Worm (Caenorhabditis elegans) whole organism, midembryonic: Measurements from ENCODE around the gene srx-24.

Experiments
- T22C8.4 ChIP-seq: fragments of 200-800 bp; sonication (Bioruptor generic); IDR thresholded peaks from 2 replicates; pipeline ENCODE4 v1.3.6; 2022; ENCODE audit warnings: missing genetic modification characterization, missing compliant biosample characterization
- cog-1 ChIP-seq: sonication (generic microtip); optimal IDR thresholded peaks from 2 replicates; lab custom pipeline; 2016; ENCODE audit warnings: missing genetic modification characterization, missing compliant biosample characterization
- flt-1 ChIP-seq: fragments of 200-800 bp; sonication (Bioruptor generic); IDR thresholded peaks from 2 replicates; pipeline ENCODE4 v1.3.6; 2022; ENCODE audit warnings: missing genetic modification characterization, missing compliant biosample characterization
- klf-2 ChIP-seq: fragments of 200-800 bp; sonication (Bioruptor generic); conservative IDR thresholded peaks from 2 replicates; pipeline ENCODE4 v1.3.6; 2022; ENCODE audit warnings: missing genetic modification reagents, missing genetic modification characterization, missing compliant biosample characterization
- ref-1 ChIP-seq: fragments of 200-800 bp; sonication (Bioruptor generic); conservative IDR thresholded peaks from 2 replicates; pipeline ENCODE4 v1.3.6; 2022; ENCODE audit warnings: missing genetic modification reagents, missing genetic modification characterization, missing compliant biosample characterization
- tab-1 ChIP-seq: fragments of 200-800 bp; sonication (Bioruptor generic); IDR thresholded peaks from 2 replicates; pipeline ENCODE4 v1.3.6; 2022; ENCODE audit warnings: missing genetic modification characterization, missing compliant biosample characterization
- ztf-23 ChIP-seq: fragments of 200-800 bp; sonication (Bioruptor generic); IDR thresholded peaks from 2 replicates; pipeline ENCODE4 v1.3.6; 2022; ENCODE audit warnings: missing genetic modification reagents, missing genetic modification characterization, missing compliant biosample characterization
- ztf-29 ChIP-seq: fragments of 200-800 bp; sonication (Bioruptor generic); IDR thresholded peaks from 2 replicates; pipeline ENCODE4 v1.3.6; 2022; ENCODE audit warnings: missing genetic modification reagents, missing genetic modification characterization, missing compliant biosample characterization

- TF ChIP-seq ztf-29 (no peak), ztf-23 (no peak), klf-2 (GFP tag; lab: Robert Waterston, UW) (no peak), cog-1 (tag; lab: Kevin White, UChicago) (no peak), flt-1 (GFP tag; lab: Robert Waterston, UW) (no peak), tab-1 (GFP tag; lab: Robert Waterston, UW) (no peak), T22C8.4 (GFP tag; lab: Robert Waterston, UW) (no peak), ref-1 (GFP tag; lab: Robert Waterston, UW) (no peak)
Measured at ce11 chrV:2757226-2757893, 7.5 kb upstream of the srx-24 start, which contains the start of gene srx-28.
